Fruit fly (Drosophila melanogaster) whole organism, pupa: ENCODE data around the gene glob3.

Source experiments
- CG13204 ChIP-seq: fragments of 200-800 bp; sonication (Bioruptor generic); optimal IDR thresholded peaks from 2 replicates; lab custom pipeline; 2018; ENCODE audit warnings: missing biosample characterization, mild to moderate bottlenecking, missing genetic modification characterization, moderate library complexity
- CG32121 ChIP-seq: fragments of 200-800 bp; sonication (Bioruptor generic); IDR thresholded peaks from 2 replicates; pipeline ENCODE4 v1.3.6; 2022; ENCODE audit warnings: missing biosample characterization, missing genetic modification characterization
- CG34367 ChIP-seq: fragments of 200-800 bp; sonication (Bioruptor generic); optimal IDR thresholded peaks from 2 replicates; lab custom pipeline; 2018; ENCODE audit warnings: missing biosample characterization, mild to moderate bottlenecking, missing genetic modification characterization
- CG4496 ChIP-seq: fragments of 200-800 bp; sonication (Bioruptor generic); IDR thresholded peaks from 3 replicates; pipeline ENCODE4 v1.3.6; 2022; ENCODE audit warnings: missing biosample characterization, missing genetic modification characterization
- CG8159 ChIP-seq: fragments of 200-800 bp; sonication (Bioruptor generic); optimal IDR thresholded peaks from 3 replicates; lab custom pipeline; 2018; ENCODE audit warnings: missing biosample characterization, mild to moderate bottlenecking, missing genetic modification characterization, moderate library complexity
- CG8301 ChIP-seq: fragments of 200-800 bp; sonication (Bioruptor generic); optimal IDR thresholded peaks from 2 replicates; lab custom pipeline; 2018; ENCODE audit warnings: missing biosample characterization, mild to moderate bottlenecking, missing genetic modification characterization
- D1 ChIP-seq: fragments of 200-800 bp; sonication (Bioruptor generic); optimal IDR thresholded peaks from 2 replicates; lab custom pipeline; 2018; ENCODE audit warnings: missing biosample characterization, mild to moderate bottlenecking, missing genetic modification characterization, moderate library complexity
- EcR ChIP-seq: fragments of 200-800 bp; sonication (Bioruptor generic); optimal IDR thresholded peaks from 3 replicates; lab custom pipeline; 2019; ENCODE audit warnings: missing biosample characterization, missing genetic modification characterization, mild to moderate bottlenecking, moderate library complexity, missing genetic modification reagents
- Pif1A ChIP-seq: fragments of 200-800 bp; sonication (Bioruptor generic); optimal IDR thresholded peaks from 3 replicates; lab custom pipeline; 2016; ENCODE audit warnings: missing biosample characterization, missing genetic modification characterization
- Pif1B ChIP-seq: fragments of 200-800 bp; sonication (Bioruptor generic); optimal IDR thresholded peaks from 3 replicates; lab custom pipeline; 2016; ENCODE audit warnings: missing biosample characterization, missing genetic modification characterization
- Snoo ChIP-seq: fragments of 200-800 bp; sonication (Bioruptor generic); optimal IDR thresholded peaks from 3 replicates; lab custom pipeline; 2017; ENCODE audit warnings: missing biosample characterization, mild to moderate bottlenecking, missing genetic modification characterization, inconsistent platforms
- rn ChIP-seq: fragments of 200-800 bp; sonication (Bioruptor generic); IDR thresholded peaks from 2 replicates; pipeline ENCODE4 v1.3.6; 2022; ENCODE audit warnings: missing biosample characterization, missing genetic modification characterization

DNA sequence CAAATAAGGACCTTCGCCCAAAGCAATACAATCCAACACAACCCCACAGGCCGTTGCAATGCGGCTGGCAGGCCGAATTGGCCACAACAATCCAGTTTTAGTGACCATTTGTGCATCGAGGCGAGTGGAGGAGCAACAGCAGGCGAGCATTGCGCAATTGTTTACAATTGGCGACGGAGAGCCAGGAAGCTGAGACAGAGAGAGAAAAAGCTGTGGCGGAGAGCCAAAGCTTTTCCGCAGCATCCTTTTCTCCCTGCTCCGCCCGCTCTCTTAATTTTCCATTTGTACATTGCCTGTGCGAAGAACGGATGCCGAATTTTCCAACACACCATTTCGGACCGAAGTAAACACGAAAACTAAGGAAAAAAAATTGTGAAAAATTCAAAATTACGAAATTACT, 48.4 kb upstream of the glob3 start, which contains the start of gene kat-60L1:
- TF ChIP-seq rn (GFP tag; lab: Robert Waterston, UW) (no peak), Pif1B (GFP tag; lab: Kevin White, UChicago) (no peak), CG34367 (tag; lab: Kevin White, UChicago) (no peak), CG8159 (tag; lab: Kevin White, UChicago) (no peak), CG13204 (GFP tag; lab: Kevin White, UChicago) (no peak), CG4496 (GFP tag; lab: Robert Waterston, UW) (no peak), Snoo (tag; lab: Kevin White, UChicago) (no peak), D1 (tag; lab: Kevin White, UChicago) (no peak), Pif1A (GFP tag; lab: Kevin White, UChicago) (no peak), CG32121 (GFP tag; lab: Robert Waterston, UW) (no peak), EcR (no peak), CG8301 (no peak)
